Fruit fly (Drosophila melanogaster) whole organism, embryonic: ENCODE measurements around the gene Nepl20.
A peak's percentile ranks its signal among the peaks of the same experiment; 100 is the strongest.

Experiments used
- Adf1 ChIP-seq: fragments of 200-800 bp; sonication (Bioruptor generic); IDR thresholded peaks from 2 replicates; pipeline ENCODE4 v1.3.6; 2022; ENCODE audit warnings: missing biosample characterization, missing genetic modification characterization
- Atf6 ChIP-seq: fragments of 200-800 bp; sonication (Bioruptor generic); IDR thresholded peaks from 2 replicates; pipeline ENCODE4 v1.3.6; 2022; ENCODE audit warnings: missing biosample characterization, missing genetic modification characterization
- Bgb ChIP-seq: fragments of 200-800 bp; sonication (Bioruptor generic); IDR thresholded peaks from 2 replicates; pipeline ENCODE4 v1.3.6; 2022; ENCODE audit warnings: missing biosample characterization, missing genetic modification characterization; ENCODE audit not compliant: partially characterized antibody
- Blimp-1 ChIP-seq: fragments of 200-800 bp; sonication (Bioruptor generic); optimal IDR thresholded peaks from 3 replicates; lab custom pipeline; 2018; ENCODE audit warnings: missing biosample characterization, missing genetic modification characterization, mild to moderate bottlenecking, moderate library complexity, missing genetic modification reagents
- CG12104 ChIP-seq: fragments of 200-800 bp; sonication (Bioruptor generic); optimal IDR thresholded peaks from 3 replicates; lab custom pipeline; 2016; ENCODE audit warnings: missing biosample characterization, missing genetic modification characterization
- CG12769 ChIP-seq: fragments of 200-800 bp; sonication (Bioruptor generic); optimal IDR thresholded peaks from 2 replicates; lab custom pipeline; 2019; ENCODE audit warnings: missing biosample characterization, mild to moderate bottlenecking, missing genetic modification characterization, moderate library complexity
- CG15479 ChIP-seq: fragments of 200-800 bp; sonication (Bioruptor generic); optimal IDR thresholded peaks from 3 replicates; lab custom pipeline; 2019; ENCODE audit warnings: missing biosample characterization, mild to moderate bottlenecking, missing genetic modification characterization, moderate library complexity
- CG15514 ChIP-seq: fragments of 200-800 bp; sonication (Bioruptor generic); optimal IDR thresholded peaks from 3 replicates; lab custom pipeline; 2017; ENCODE audit warnings: missing biosample characterization, missing genetic modification characterization, mild to moderate bottlenecking, moderate library complexity, missing genetic modification reagents
- CG30403 ChIP-seq: fragments of 200-800 bp; sonication (Bioruptor generic); optimal IDR thresholded peaks from 3 replicates; lab custom pipeline; 2016; ENCODE audit warnings: missing biosample characterization, missing genetic modification characterization
- CG4854 ChIP-seq: fragments of 200-800 bp; sonication (Bioruptor generic); optimal IDR thresholded peaks from 2 replicates; lab custom pipeline; 2016; ENCODE audit warnings: missing biosample characterization, missing genetic modification characterization, inconsistent platforms
- CG5180 ChIP-seq: fragments of 200-800 bp; sonication (Bioruptor generic); optimal IDR thresholded peaks from 3 replicates; lab custom pipeline; 2017; ENCODE audit warnings: missing biosample characterization, missing genetic modification characterization, mild to moderate bottlenecking, moderate library complexity, missing genetic modification reagents
- CG6175 ChIP-seq: fragments of 200-800 bp; sonication (Bioruptor generic); IDR thresholded peaks from 3 replicates; pipeline ENCODE4 v1.3.6; 2022; ENCODE audit warnings: missing biosample characterization, missing genetic modification characterization
- CG7372 ChIP-seq: fragments of 200-800 bp; sonication (Bioruptor generic); IDR thresholded peaks from 2 replicates; pipeline ENCODE4 v1.3.6; 2022; ENCODE audit warnings: missing biosample characterization, missing genetic modification characterization
- CG7839 ChIP-seq: fragments of 200-800 bp; sonication (Bioruptor generic); optimal IDR thresholded peaks from 3 replicates; lab custom pipeline; 2018; ENCODE audit warnings: missing biosample characterization, mild to moderate bottlenecking, missing genetic modification characterization, moderate library complexity
- CG8089 ChIP-seq: fragments of 200-800 bp; sonication (Bioruptor generic); optimal IDR thresholded peaks from 3 replicates; lab custom pipeline; 2016; ENCODE audit warnings: missing biosample characterization, missing genetic modification characterization
- CG8290 ChIP-seq, 3 experiments: fragments of 200-800 bp; sonication (Bioruptor generic); optimal IDR thresholded peaks; 2 replicates each; lab custom pipeline; 2016 to 2019; ENCODE audit warnings: missing biosample characterization in 3 of 3, missing genetic modification characterization in 3 of 3, mild to moderate bottlenecking in 2 of 3, moderate library complexity in 1 of 3
- CG8478 ChIP-seq: fragments of >200 bp; optimal IDR thresholded peaks from 2 replicates; lab custom pipeline; 2018
- CG9727 ChIP-seq: fragments of 200-800 bp; sonication (Bioruptor generic); optimal IDR thresholded peaks from 3 replicates; lab custom pipeline; 2017; ENCODE audit warnings: missing biosample characterization, mild to moderate bottlenecking, missing genetic modification characterization
- Dll ChIP-seq: fragments of 200-800 bp; sonication (Bioruptor generic); IDR thresholded peaks from 4 replicates; pipeline ENCODE4 v1.3.6; 2022; ENCODE audit warnings: missing biosample characterization, missing genetic modification characterization; ENCODE audit not compliant: partially characterized antibody
- Ets65A ChIP-seq: fragments of 200-800 bp; sonication (Bioruptor generic); peaks from one replicate; lab custom pipeline; 2016; ENCODE audit warnings: missing biosample characterization, missing genetic modification characterization
- Fer1 ChIP-seq: fragments of 200-800 bp; sonication (Bioruptor generic); optimal IDR thresholded peaks from 2 replicates; lab custom pipeline; 2017; ENCODE audit warnings: missing biosample characterization, mild to moderate bottlenecking, missing genetic modification characterization
- Jarid2 ChIP-seq: fragments of 200-800 bp; sonication (Bioruptor generic); optimal IDR thresholded peaks from 3 replicates; lab custom pipeline; 2017; ENCODE audit warnings: mild to moderate bottlenecking, missing biosample characterization, missing genetic modification reagents, missing genetic modification characterization
- Pdp1 ChIP-seq, 2 experiments: fragments of 200-800 bp; sonication (Bioruptor generic); optimal IDR thresholded peaks; 3 replicates each; lab custom pipeline; 2016; ENCODE audit warnings: missing biosample characterization in 2 of 2, missing genetic modification characterization in 2 of 2, mild to moderate bottlenecking in 1 of 2, moderate library complexity in 1 of 2
- amos ChIP-seq: fragments of 200-800 bp; sonication (Bioruptor generic); IDR thresholded peaks from 2 replicates; pipeline ENCODE4 v1.3.6; 2022; ENCODE audit warnings: missing biosample characterization, missing genetic modification characterization; ENCODE audit not compliant: partially characterized antibody
- az2 ChIP-seq: fragments of 200-800 bp; sonication (Bioruptor generic); optimal IDR thresholded peaks from 3 replicates; lab custom pipeline; 2016; ENCODE audit warnings: missing biosample characterization, missing genetic modification characterization
- bbx ChIP-seq: fragments of 200-800 bp; sonication (Bioruptor generic); IDR thresholded peaks from 2 replicates; pipeline ENCODE4 v1.3.6; 2022; ENCODE audit warnings: missing biosample characterization, missing genetic modification characterization; ENCODE audit not compliant: partially characterized antibody
- br ChIP-seq: fragments of >200 bp; optimal IDR thresholded peaks from 2 replicates; lab custom pipeline; 2017
- chinmo ChIP-seq: fragments of 200-800 bp; sonication (Bioruptor generic); IDR thresholded peaks from 4 replicates; pipeline ENCODE4 v1.3.6; 2022; ENCODE audit warnings: missing biosample characterization, missing genetic modification characterization; ENCODE audit not compliant: partially characterized antibody
- crol ChIP-seq: fragments of 200-800 bp; sonication (Bioruptor generic); IDR thresholded peaks from 2 replicates; pipeline ENCODE4 v1.3.6; 2022; ENCODE audit warnings: missing biosample characterization, missing genetic modification characterization
- ewg ChIP-seq: fragments of 200-800 bp; sonication (Bioruptor generic); optimal IDR thresholded peaks from 3 replicates; lab custom pipeline; 2017; ENCODE audit warnings: mild to moderate bottlenecking, missing biosample characterization, missing genetic modification reagents, missing genetic modification characterization
- exex ChIP-seq: fragments of 200-800 bp; sonication (Bioruptor generic); optimal IDR thresholded peaks from 4 replicates; lab custom pipeline; 2018; ENCODE audit warnings: missing biosample characterization, mild to moderate bottlenecking, missing genetic modification characterization, moderate library complexity
- ftz-f1 ChIP-seq: fragments of 200-800 bp; sonication (Bioruptor generic); optimal IDR thresholded peaks from 2 replicates; lab custom pipeline; 2016; ENCODE audit warnings: missing biosample characterization, missing genetic modification characterization
- ham ChIP-seq: fragments of 200-800 bp; sonication (Bioruptor generic); IDR thresholded peaks from 2 replicates; pipeline ENCODE4 v1.3.6; 2022; ENCODE audit warnings: missing biosample characterization, missing genetic modification characterization
- her ChIP-seq: fragments of 200-800 bp; sonication (Bioruptor generic); optimal IDR thresholded peaks from 2 replicates; lab custom pipeline; 2016; ENCODE audit warnings: missing biosample characterization, missing genetic modification characterization
- kah ChIP-seq: fragments of 200-800 bp; sonication (Bioruptor generic); optimal IDR thresholded peaks from 2 replicates; lab custom pipeline; 2018; ENCODE audit warnings: missing biosample characterization, mild to moderate bottlenecking, missing genetic modification characterization
- mam ChIP-seq: fragments of 200-800 bp; sonication (Bioruptor generic); optimal IDR thresholded peaks from 3 replicates; lab custom pipeline; 2016; ENCODE audit warnings: missing biosample characterization, missing genetic modification characterization
- nom ChIP-seq: fragments of 200-800 bp; sonication (Bioruptor generic); optimal IDR thresholded peaks from 2 replicates; lab custom pipeline; 2017; ENCODE audit warnings: missing biosample characterization, missing genetic modification characterization, mild to moderate bottlenecking, moderate library complexity, missing genetic modification reagents
- odd ChIP-seq: fragments of 200-800 bp; sonication (Bioruptor generic); optimal IDR thresholded peaks from 2 replicates; lab custom pipeline; 2017; ENCODE audit warnings: missing biosample characterization, mild to moderate bottlenecking, missing genetic modification characterization
- pzg ChIP-seq: fragments of 200-800 bp; sonication (Bioruptor generic); optimal IDR thresholded peaks from 3 replicates; lab custom pipeline; 2018; ENCODE audit warnings: missing biosample characterization, mild to moderate bottlenecking, missing genetic modification characterization, moderate library complexity
- slbo ChIP-seq: fragments of 200-800 bp; sonication (Bioruptor generic); IDR thresholded peaks from 2 replicates; pipeline ENCODE4 v1.3.6; 2022; ENCODE audit warnings: missing biosample characterization, missing genetic modification characterization
- vvl ChIP-seq: fragments of 200-800 bp; sonication (Bioruptor generic); IDR thresholded peaks from 2 replicates; pipeline ENCODE4 v1.3.6; 2022; ENCODE audit warnings: missing biosample characterization, missing genetic modification characterization
- zen2 ChIP-seq: fragments of 200-800 bp; sonication (Bioruptor generic); IDR thresholded peaks from 3 replicates; pipeline ENCODE4 v1.3.6; 2022; ENCODE audit warnings: missing biosample characterization, missing genetic modification characterization; ENCODE audit not compliant: partially characterized antibody
- zfh1 ChIP-seq: fragments of 200-800 bp; sonication (Bioruptor generic); IDR thresholded peaks from 3 replicates; pipeline ENCODE4 v1.3.6; 2022; ENCODE audit warnings: missing biosample characterization, missing genetic modification characterization

The Nepl20 gene

dm6 chr3R:28891513-28892097 lies 11.0 kb downstream of the Nepl20 start (continued):
- 0 out of 4 replicates have a peak, but pooled peaks have one; percentile 36 for TF ChIP-seq Dll (GFP tag; lab: Robert Waterston, UW)
- TF ChIP-seq slbo (GFP tag; lab: Robert Waterston, UW): 0 out of 2 replicates have a peak, but pooled peaks have one; percentile 5
- TF ChIP-seq CG15514 (GFP tag; lab: Kevin White, UChicago): peak; percentile 11
- TF ChIP-seq bbx: peak; percentile 54
- peak; percentile 92 for TF ChIP-seq Jarid2 (GFP tag; lab: Kevin White, UChicago)
- peak; percentile 2 for TF ChIP-seq her
- no peak for TF ChIP-seq kah (GFP tag; lab: Kevin White, UChicago)
- peak; percentile 27; the same call in 1 of the 2 replicates for TF ChIP-seq Bgb (GFP tag; lab: Robert Waterston, UW)
- TF ChIP-seq crol (GFP tag; lab: Robert Waterston, UW): peak; percentile 81
- TF ChIP-seq ham: no peak
- TF ChIP-seq odd (GFP tag; lab: Kevin White, UChicago): peak; percentile 10
- peak; percentile 70; the same call in 2 of the 4 replicates for TF ChIP-seq chinmo
- TF ChIP-seq zfh1 (GFP tag; lab: Robert Waterston, UW): peak; percentile 24; the same call in 1 of the 3 replicates
- TF ChIP-seq Fer1: peak; percentile 9
- no peak for TF ChIP-seq Blimp-1 (GFP tag; lab: Kevin White, UChicago)
- peak; percentile 48; the same call in 1 of the 3 replicates for TF ChIP-seq CG6175 (GFP tag; lab: Robert Waterston, UW)
- peak; percentile 92 for TF ChIP-seq Adf1 (GFP tag; lab: Robert Waterston, UW)
- no peak for TF ChIP-seq CG9727
- no peak for TF ChIP-seq CG30403 (GFP tag; lab: Kevin White, UChicago)
- TF ChIP-seq zen2 (GFP tag; lab: Robert Waterston, UW): 0 out of 3 replicates have a peak, but pooled peaks have one; percentile 46
- TF ChIP-seq CG8478 (lab: Kevin White, UChicago): no peak
- peak in 1 of 2 experiments; percentile 15 for TF ChIP-seq Pdp1 (GFP tag; optimal IDR thresholded peaks at IDR 0.05; lab: Kevin White, UChicago)
- peak; percentile 9 for TF ChIP-seq CG7839
- peak; percentile 21 for TF ChIP-seq ftz-f1 (GFP tag; lab: Kevin White, UChicago)
- TF ChIP-seq CG8089 (GFP tag; lab: Kevin White, UChicago): no peak
- no peak for TF ChIP-seq br (lab: Kevin White, UChicago)
- TF ChIP-seq Atf6 (GFP tag; lab: Robert Waterston, UW): peak; percentile 21; the same call in 1 of the 2 replicates
- TF ChIP-seq vvl (GFP tag; lab: Robert Waterston, UW): peak; percentile 35; the same call in 1 of the 2 replicates
- TF ChIP-seq az2 (GFP tag; lab: Kevin White, UChicago): no peak
- no peak for TF ChIP-seq CG15479 (GFP tag; lab: Kevin White, UChicago)
- TF ChIP-seq CG12104 (GFP tag; lab: Kevin White, UChicago): no peak
- TF ChIP-seq mam (GFP tag; lab: Kevin White, UChicago): peak; percentile 5
- no peak for TF ChIP-seq pzg (GFP tag; lab: Kevin White, UChicago)
- no peak for TF ChIP-seq CG4854 (GFP tag; lab: Kevin White, UChicago)
- TF ChIP-seq CG12769 (tag; lab: Kevin White, UChicago): peak; percentile 29
- peak; percentile 29; the same call in 1 of the 2 replicates for TF ChIP-seq amos (GFP tag; lab: Robert Waterston, UW)
- TF ChIP-seq CG5180 (GFP tag; lab: Kevin White, UChicago): peak; percentile 100
- TF ChIP-seq exex (tag; lab: Kevin White, UChicago): no peak

- 0 out of 4 replicates have a peak, but pooled peaks have one; percentile 35 for TF ChIP-seq chinmo
- no peak for TF ChIP-seq CG7372 (GFP tag; lab: Robert Waterston, UW)
- TF ChIP-seq nom: peak; percentile 13
- no peak for TF ChIP-seq CG8290 (GFP tag; optimal IDR thresholded peaks at IDR 0.05; lab: Kevin White, UChicago)
- TF ChIP-seq CG8290 (tag; optimal IDR thresholded peaks at IDR 0.05; lab: Kevin White, UChicago): no peak
- TF ChIP-seq Bgb (GFP tag; lab: Robert Waterston, UW): no peak
- TF ChIP-seq Ets65A (GFP tag; lab: Kevin White, UChicago): peak; percentile 30
- TF ChIP-seq ewg (GFP tag; lab: Kevin White, UChicago): no peak
- TF ChIP-seq Adf1 (GFP tag; lab: Robert Waterston, UW): 0 out of 2 replicates have a peak, but pooled peaks have one; percentile 15
Observed at dm6 chr3R:28895014-28895413, 14.4 kb downstream of the Nepl20 start.
